Worm (Caenorhabditis elegans) whole organism, mixed stage, embryonic: ENCODE measurements around the gene F11D11.21.

Experiments used
- ceh-83 ChIP-seq: fragments of 200-800 bp; sonication (Bioruptor generic); optimal IDR thresholded peaks from 2 replicates; lab custom pipeline; 2018; ENCODE audit warnings: mild to moderate bottlenecking, missing genetic modification characterization, missing compliant biosample characterization
- ces-1 ChIP-seq: fragments of 150-350 bp; optimal IDR thresholded peaks from 2 replicates; lab custom pipeline; 2014; ENCODE audit warnings: missing biosample characterization, missing genetic modification reagents, missing genetic modification characterization
- elt-1 ChIP-seq: sonication (generic microtip); optimal IDR thresholded peaks from 2 replicates; lab custom pipeline; 2017; ENCODE audit warnings: missing genetic modification characterization, mild to moderate bottlenecking, missing compliant biosample characterization, antibody characterized with exemption, moderate library complexity, borderline replicate concordance; ENCODE audit not compliant: insufficient read depth
- lsy-2 ChIP-seq: fragments of 150-350 bp; optimal IDR thresholded peaks from 2 replicates; lab custom pipeline; 2014; ENCODE audit warnings: missing biosample characterization, missing genetic modification characterization
- nhr-12 ChIP-seq: fragments of 150-350 bp; optimal IDR thresholded peaks from 2 replicates; lab custom pipeline; 2014; ENCODE audit warnings: missing biosample characterization, missing genetic modification characterization
- pha-4 ChIP-seq: fragments of 150-350 bp; optimal IDR thresholded peaks from 2 replicates; lab custom pipeline; 2018; ENCODE audit warnings: missing biosample characterization, missing genetic modification reagents, missing genetic modification characterization

- no peak for TF ChIP-seq elt-1 (tag; lab: Kevin White, UChicago)
- TF ChIP-seq nhr-12 (tag; lab: Kevin White, UChicago): no peak
- no peak for TF ChIP-seq ceh-83
- no peak for TF ChIP-seq lsy-2 (tag; lab: Kevin White, UChicago)
- no peak for TF ChIP-seq ces-1 (GFP tag; lab: Kevin White, UChicago)
- no peak for TF ChIP-seq pha-4 (tag; lab: Kevin White, UChicago)
Measured at ce11 chrV:18722510-18723299, 27.6 kb downstream of the F11D11.21 start.
